Worm (Caenorhabditis elegans) whole organism, L4 larva: ENCODE measurements around the gene fcho-1.

ENCODE experiments used
- F37D6.2 ChIP-seq: sonication (generic microtip); optimal IDR thresholded peaks from 2 replicates; lab custom pipeline; 2016; ENCODE audit warnings: mild to moderate bottlenecking, missing genetic modification characterization, missing compliant biosample characterization
- T20F7.1 ChIP-seq: fragments of 200-800 bp; sonication (Bioruptor generic); optimal IDR thresholded peaks from 2 replicates; lab custom pipeline; 2018; ENCODE audit warnings: mild to moderate bottlenecking, missing genetic modification characterization, missing compliant biosample characterization
- T26A8.4 ChIP-seq: fragments of 200-800 bp; sonication (Bioruptor generic); IDR thresholded peaks from 2 replicates; pipeline ENCODE4 v1.3.6; 2022; ENCODE audit warnings: missing genetic modification characterization, missing compliant biosample characterization
- ZK546.5 ChIP-seq, 2 experiments: sonication (generic microtip); optimal IDR thresholded peaks; 2 replicates each; lab custom pipeline; 2017; ENCODE audit warnings: missing biosample characterization in 2 of 2, missing genetic modification characterization in 2 of 2
- aha-1 ChIP-seq: fragments of 150-350 bp; peaks from one replicate; lab custom pipeline; 2014; ENCODE audit warnings: missing biosample characterization, missing genetic modification characterization
- attf-4 ChIP-seq: sonication (generic microtip); optimal IDR thresholded peaks from 3 replicates; lab custom pipeline; 2017; ENCODE audit warnings: missing biosample characterization, missing genetic modification characterization
- ceh-28 ChIP-seq: fragments of 150-350 bp; optimal IDR thresholded peaks from 2 replicates; lab custom pipeline; 2014; ENCODE audit warnings: missing biosample characterization, missing genetic modification reagents, missing genetic modification characterization
- ceh-44 ChIP-seq: fragments of 200-800 bp; sonication (Bioruptor generic); IDR thresholded peaks from 2 replicates; pipeline ENCODE4 v1.3.6; 2022; ENCODE audit warnings: missing genetic modification reagents, missing genetic modification characterization, missing compliant biosample characterization
- ces-1 ChIP-seq: fragments of 150-350 bp; sonication (generic microtip); optimal IDR thresholded peaks from 4 replicates; lab custom pipeline; 2014; ENCODE audit warnings: missing biosample characterization, missing genetic modification reagents, missing genetic modification characterization
- cey-2 ChIP-seq: sonication (generic microtip); optimal IDR thresholded peaks from 3 replicates; lab custom pipeline; 2017; ENCODE audit warnings: missing genetic modification characterization, mild to moderate bottlenecking, missing compliant biosample characterization, antibody characterized with exemption, borderline replicate concordance; ENCODE audit not compliant: insufficient read depth
- dpl-1 ChIP-seq: fragments of 150-350 bp; optimal IDR thresholded peaks from 2 replicates; lab custom pipeline; 2014; ENCODE audit warnings: missing biosample characterization, missing genetic modification reagents, missing genetic modification characterization
- egl-27 ChIP-seq: sonication (generic microtip); optimal IDR thresholded peaks from 3 replicates; lab custom pipeline; 2017; ENCODE audit warnings: missing biosample characterization, missing genetic modification reagents, missing genetic modification characterization
- gei-8 ChIP-seq: fragments of 200-800 bp; sonication (Bioruptor generic); optimal IDR thresholded peaks from 2 replicates; lab custom pipeline; 2018; ENCODE audit warnings: mild to moderate bottlenecking, missing genetic modification characterization, missing compliant biosample characterization
- hif-1 ChIP-seq, 2 experiments: sonication (generic microtip); optimal IDR thresholded peaks; 2 replicates each; lab custom pipeline; 2016 to 2017; ENCODE audit warnings: missing compliant biosample characterization in 2 of 2, missing genetic modification characterization in 2 of 2, missing genetic modification reagents in 2 of 2, missing genotype in 2 of 2, mild to moderate bottlenecking in 1 of 2
- hmg-1.1 ChIP-seq: fragments of 200-800 bp; sonication (Bioruptor generic); IDR thresholded peaks from 2 replicates; pipeline ENCODE4 v1.3.6; 2022; ENCODE audit warnings: missing genetic modification reagents, missing genetic modification characterization, missing compliant biosample characterization
- jun-1 ChIP-seq: fragments of 150-350 bp; optimal IDR thresholded peaks from 2 replicates; lab custom pipeline; 2014; ENCODE audit warnings: missing biosample characterization, missing genetic modification reagents, missing genetic modification characterization
- lim-7 ChIP-seq: fragments of 200-800 bp; sonication (Bioruptor generic); IDR thresholded peaks from 2 replicates; pipeline ENCODE4 v1.3.6; 2022; ENCODE audit warnings: missing genetic modification characterization, missing compliant biosample characterization
- lin-13 ChIP-seq: fragments of 150-350 bp; optimal IDR thresholded peaks from 2 replicates; lab custom pipeline; 2014; ENCODE audit warnings: missing biosample characterization, missing genetic modification reagents, missing genetic modification characterization
- lin-38 ChIP-seq: fragments of 200-800 bp; sonication (Bioruptor generic); IDR thresholded peaks from 2 replicates; pipeline ENCODE4 v1.3.6; 2022; ENCODE audit warnings: missing genetic modification reagents, missing genetic modification characterization, missing compliant biosample characterization
- lir-3 ChIP-seq: sonication (generic microtip); optimal IDR thresholded peaks from 2 replicates; lab custom pipeline; 2016; ENCODE audit warnings: mild to moderate bottlenecking, missing genetic modification characterization, missing compliant biosample characterization
- mdt-29 ChIP-seq: fragments of 200-800 bp; sonication (Bioruptor generic); IDR thresholded peaks from 2 replicates; pipeline ENCODE4 v1.3.6; 2022; ENCODE audit warnings: missing genetic modification reagents, missing genetic modification characterization, missing compliant biosample characterization
- mes-2 ChIP-seq: sonication (generic microtip); optimal IDR thresholded peaks from 2 replicates; lab custom pipeline; 2016; ENCODE audit warnings: missing genotype, mild to moderate bottlenecking, missing genetic modification characterization, missing compliant biosample characterization; ENCODE audit not compliant: poor library complexity, severe bottlenecking
- nhr-28 ChIP-seq: fragments of 150-350 bp; optimal IDR thresholded peaks from 2 replicates; lab custom pipeline; 2014; ENCODE audit warnings: missing biosample characterization, missing genetic modification characterization
- nhr-41 ChIP-seq: fragments of 200-800 bp; sonication (Bioruptor generic); IDR thresholded peaks from 2 replicates; pipeline ENCODE4 v1.3.6; 2022; ENCODE audit warnings: missing genetic modification reagents, missing genetic modification characterization, missing compliant biosample characterization
- nhr-42 ChIP-seq: fragments of 200-800 bp; sonication (Bioruptor generic); IDR thresholded peaks from 2 replicates; pipeline ENCODE4 v1.3.6; 2022; ENCODE audit warnings: missing genetic modification characterization, missing compliant biosample characterization
- nhr-48 ChIP-seq: sonication (generic microtip); optimal IDR thresholded peaks from 2 replicates; lab custom pipeline; 2016; ENCODE audit warnings: mild to moderate bottlenecking, missing genetic modification characterization, missing compliant biosample characterization
- rbr-2 ChIP-seq: sonication (generic microtip); optimal IDR thresholded peaks from 2 replicates; lab custom pipeline; 2016; ENCODE audit warnings: missing genotype, missing genetic modification characterization, missing compliant biosample characterization
- sdz-12 ChIP-seq: fragments of 200-800 bp; sonication (Bioruptor generic); optimal IDR thresholded peaks from 2 replicates; lab custom pipeline; 2018; ENCODE audit warnings: mild to moderate bottlenecking, missing genetic modification characterization, missing compliant biosample characterization
- spr-3 ChIP-seq: fragments of 200-800 bp; sonication (Bioruptor generic); optimal IDR thresholded peaks from 2 replicates; lab custom pipeline; 2018; ENCODE audit warnings: mild to moderate bottlenecking, missing genetic modification characterization, missing compliant biosample characterization
- unc-62 ChIP-seq, 3 experiments: fragments of 150-350 bp in 1 of 3; sonication (generic microtip); optimal IDR thresholded peaks in 2 of 3; peaks in 1 of 3; 1 replicate in 1 of 3; 2 replicates in 2 of 3; lab custom pipeline; 2014 to 2017; ENCODE audit warnings: missing biosample characterization in 3 of 3, missing genetic modification characterization in 3 of 3, missing genetic modification reagents in 3 of 3, missing genotype in 1 of 3
- vab-7 ChIP-seq: fragments of 200-800 bp; sonication (Bioruptor generic); IDR thresholded peaks from 2 replicates; pipeline ENCODE4 v1.3.6; 2022; ENCODE audit warnings: missing genetic modification reagents, missing genetic modification characterization, missing compliant biosample characterization
- zag-1 ChIP-seq: fragments of 150-350 bp; optimal IDR thresholded peaks from 2 replicates; lab custom pipeline; 2014; ENCODE audit warnings: missing biosample characterization, missing genetic modification characterization
- zip-11 ChIP-seq: fragments of 200-800 bp; sonication (Bioruptor generic); IDR thresholded peaks from 2 replicates; pipeline ENCODE4 v1.3.6; 2022; ENCODE audit warnings: missing genetic modification characterization, missing compliant biosample characterization

fcho-1 gene

ce11 chrII:1357262-1357661 is 46.9 kb downstream of the fcho-1 start (continued):
- TF ChIP-seq hif-1 (tag; optimal IDR thresholded peaks at IDR 0.05; lab: Kevin White, UChicago), result no peak
- TF ChIP-seq, all 104 proteins: peak for 0

DNA sequence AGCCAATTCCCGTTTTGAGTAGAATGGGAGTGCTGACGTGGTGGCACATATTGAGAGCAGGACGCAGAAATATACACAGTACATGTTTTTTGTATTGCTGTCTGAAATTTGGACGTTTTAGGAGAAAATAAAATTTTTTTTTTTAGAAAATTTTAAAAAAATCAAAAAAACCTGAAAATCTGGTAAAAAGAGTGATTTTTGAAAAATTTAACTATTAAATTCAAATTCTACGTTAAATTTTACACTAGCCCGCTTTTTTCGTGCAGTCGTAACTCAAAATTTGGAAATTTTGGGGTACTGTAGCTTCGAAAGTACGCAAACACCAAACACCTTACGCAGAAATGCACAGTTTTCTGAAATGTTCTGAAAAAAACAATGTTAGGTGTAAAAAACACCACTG is 47.6 kb downstream of the fcho-1 start, which contains the start of gene C13A10.2:
C13A10.2 (minus strand) TSS at position 101 of the 400 bp plus-strand sequence.
- TF ChIP-seq lin-13 (GFP tag; lab: Kevin White, UChicago), result peak; percentile 70
- TF ChIP-seq ZK546.5 (tag; optimal IDR thresholded peaks at IDR 0.05; lab: Kevin White, UChicago), result no peak
- peak; percentile 12 for TF ChIP-seq aha-1 (tag; lab: Kevin White, UChicago)
- no peak for TF ChIP-seq sdz-12 (GFP tag; lab: Kevin White, UChicago)
- TF ChIP-seq, all 104 proteins: peak for 2

ce11 chrII:1360257-1360656 is 49.9 kb downstream of the fcho-1 start:
- TF ChIP-seq jun-1 (tag; lab: Kevin White, UChicago) (no peak), aha-1 (tag; lab: Kevin White, UChicago) (peak; percentile 18), hmg-1.1 (0 out of 2 replicates have a peak, but pooled peaks have one; percentile 33), T26A8.4 (no peak), lir-3 (tag; lab: Kevin White, UChicago) (no peak), vab-7 (GFP tag; lab: Robert Waterston, UW) (no peak), unc-62 (GFP tag; optimal IDR thresholded peaks at IDR 0.05 in 1 of 2; lab: Kevin White, UChicago) (peak in 1 of 2 experiments; percentile 85), unc-62 (tag; optimal IDR thresholded peaks at IDR 0.05; lab: Kevin White, UChicago) (no peak), spr-3 (no peak)

DNA sequence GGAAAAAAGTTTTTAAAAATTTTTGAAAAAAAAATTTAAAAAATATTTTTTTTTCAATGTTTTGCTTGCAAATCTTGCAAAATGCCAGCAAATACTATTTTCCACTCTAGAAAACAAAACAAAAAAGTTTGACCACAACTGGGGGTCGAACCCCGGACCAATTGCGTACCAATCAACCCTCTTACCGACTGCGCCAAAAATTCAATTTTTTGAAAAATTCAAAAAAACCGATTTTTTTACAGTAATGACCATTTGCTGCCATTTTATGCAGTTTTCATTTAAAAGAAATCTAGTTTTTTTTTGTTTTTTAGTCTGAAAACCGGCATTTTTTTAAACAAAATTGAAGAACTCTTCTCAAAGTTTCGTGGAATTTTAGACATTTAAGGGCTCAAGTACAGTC is 52.1 kb downstream of the fcho-1 start:
- TF ChIP-seq nhr-42 (GFP tag; lab: Robert Waterston, UW), result no peak
- TF ChIP-seq, all 104 proteins: peak for 0

- TF ChIP-seq lir-3 (tag; lab: Kevin White, UChicago) (no peak), ces-1 (no peak), ceh-28 (no peak), ZK546.5 (tag; optimal IDR thresholded peaks at IDR 0.05; lab: Kevin White, UChicago) (no peak), ceh-44 (GFP tag; lab: Robert Waterston, UW) (no peak), F37D6.2 (tag; lab: Kevin White, UChicago) (no peak), rbr-2 (no peak), gei-8 (GFP tag; lab: Kevin White, UChicago) (no peak), mes-2 (no peak), egl-27 (no peak), dpl-1 (GFP tag; lab: Kevin White, UChicago) (no peak), zag-1 (no peak), mdt-29 (GFP tag; lab: Robert Waterston, UW) (no peak), nhr-28 (tag; lab: Kevin White, UChicago) (no peak), nhr-41 (GFP tag; lab: Robert Waterston, UW) (no peak), T20F7.1 (GFP tag; lab: Kevin White, UChicago) (no peak), zip-11 (GFP tag; lab: Robert Waterston, UW) (no peak), nhr-48 (tag; lab: Kevin White, UChicago) (no peak)
Measured at ce11 chrII:1365985-1366384, 55.7 kb downstream of the fcho-1 start.

DNA sequence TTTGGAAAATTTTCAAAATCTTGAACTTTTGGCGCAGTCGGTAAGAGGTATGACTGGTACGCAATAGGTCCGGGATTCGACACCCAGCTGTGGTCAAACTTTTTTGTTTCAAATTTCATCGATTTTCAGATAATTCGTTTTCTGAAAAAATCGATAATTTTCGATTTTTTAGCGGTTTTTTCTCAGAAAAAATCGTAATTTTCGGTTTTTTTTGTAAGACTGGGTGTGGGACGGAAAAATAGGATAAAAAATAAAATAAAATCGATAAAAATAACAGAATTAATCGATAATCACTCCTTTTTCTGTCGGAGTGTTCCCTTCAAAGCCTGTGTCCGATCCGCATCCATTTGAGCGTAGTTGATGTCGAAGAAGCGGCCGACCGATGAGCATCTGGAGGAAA is 58.4 kb downstream of the fcho-1 start:
- TF ChIP-seq attf-4 (tag; lab: Kevin White, UChicago) (no peak), ceh-28 (peak; percentile 54)

ce11 chrII:1369322-1369721 is 59.0 kb downstream of the fcho-1 start:
- TF ChIP-seq lin-38 (GFP tag; lab: Robert Waterston, UW) (peak; percentile 88), cey-2 (no peak), lim-7 (GFP tag; lab: Robert Waterston, UW) (no peak)
